Worm (Caenorhabditis elegans) whole organism, late embryonic: ENCODE data around the gene srd-45.

Source experiments
- C08G9.2 ChIP-seq: sonication (generic microtip); optimal IDR thresholded peaks from 2 replicates; lab custom pipeline; 2016; ENCODE audit warnings: mild to moderate bottlenecking, missing genetic modification characterization, moderate library complexity, missing compliant biosample characterization
- K09A11.1 ChIP-seq: sonication (generic microtip); optimal IDR thresholded peaks from 2 replicates; lab custom pipeline; 2017; ENCODE audit warnings: antibody characterized with exemption, mild to moderate bottlenecking, missing genetic modification characterization, missing compliant biosample characterization; ENCODE audit not compliant: insufficient read depth
- T23F11.4 ChIP-seq: fragments of 200-800 bp; sonication (Bioruptor generic); optimal IDR thresholded peaks from 2 replicates; lab custom pipeline; 2018; ENCODE audit warnings: mild to moderate bottlenecking, missing genetic modification characterization, missing compliant biosample characterization
- ahr-1 ChIP-seq: sonication (generic microtip); optimal IDR thresholded peaks from 2 replicates; lab custom pipeline; 2016; ENCODE audit warnings: missing genetic modification characterization, missing compliant biosample characterization
- ama-1 ChIP-seq: fragments of 150-350 bp; optimal IDR thresholded peaks from 2 replicates; lab custom pipeline; 2014
- ceh-2 ChIP-seq: sonication (generic microtip); optimal IDR thresholded peaks from 2 replicates; lab custom pipeline; 2016; ENCODE audit warnings: missing genotype, missing genetic modification characterization, missing compliant biosample characterization
- ceh-30 ChIP-seq: fragments of 150-350 bp; optimal IDR thresholded peaks from 2 replicates; lab custom pipeline; 2014; ENCODE audit warnings: missing biosample characterization, missing genetic modification characterization
- ceh-31 ChIP-seq: sonication (generic microtip); optimal IDR thresholded peaks from 2 replicates; lab custom pipeline; 2016; ENCODE audit warnings: missing genetic modification characterization, missing compliant biosample characterization
- ceh-34 ChIP-seq: sonication (generic microtip); optimal IDR thresholded peaks from 2 replicates; lab custom pipeline; 2016; ENCODE audit warnings: mild to moderate bottlenecking, missing genetic modification characterization, missing compliant biosample characterization
- ceh-45 ChIP-seq: fragments of 200-800 bp; sonication (Bioruptor generic); IDR thresholded peaks from 2 replicates; pipeline ENCODE4 v1.3.6; 2022; ENCODE audit warnings: missing genetic modification reagents, missing genetic modification characterization, missing compliant biosample characterization
- ceh-48 ChIP-seq: sonication (generic microtip); optimal IDR thresholded peaks from 2 replicates; lab custom pipeline; 2016; ENCODE audit warnings: missing genetic modification characterization, inconsistent platforms, missing compliant biosample characterization
- che-1 ChIP-seq: sonication (generic microtip); optimal IDR thresholded peaks from 2 replicates; lab custom pipeline; 2016; ENCODE audit warnings: mild to moderate bottlenecking, missing genetic modification characterization, missing compliant biosample characterization
- dmd-4 ChIP-seq: sonication (generic microtip); optimal IDR thresholded peaks from 2 replicates; lab custom pipeline; 2016; ENCODE audit warnings: borderline replicate concordance, missing genetic modification characterization, missing compliant biosample characterization
- elt-4 ChIP-seq: sonication (generic microtip); optimal IDR thresholded peaks from 2 replicates; lab custom pipeline; 2016; ENCODE audit warnings: missing genetic modification characterization, missing compliant biosample characterization
- ets-4 ChIP-seq: sonication (generic microtip); optimal IDR thresholded peaks from 2 replicates; lab custom pipeline; 2016; ENCODE audit warnings: missing genetic modification characterization, missing compliant biosample characterization
- eyg-1 ChIP-seq: sonication (generic microtip); optimal IDR thresholded peaks from 2 replicates; lab custom pipeline; 2016; ENCODE audit warnings: missing genotype, missing genetic modification characterization, missing compliant biosample characterization
- fax-1 ChIP-seq: sonication (generic microtip); optimal IDR thresholded peaks from 2 replicates; lab custom pipeline; 2016; ENCODE audit warnings: missing genotype, missing genetic modification characterization, missing compliant biosample characterization
- fkh-6 ChIP-seq: sonication (generic microtip); optimal IDR thresholded peaks from 2 replicates; lab custom pipeline; 2016; ENCODE audit warnings: missing genetic modification characterization, missing compliant biosample characterization
- hlh-30 ChIP-seq: sonication (generic microtip); optimal IDR thresholded peaks from 2 replicates; lab custom pipeline; 2017; ENCODE audit warnings: antibody characterized with exemption, missing genetic modification characterization, missing compliant biosample characterization; ENCODE audit not compliant: insufficient read depth
- hlh-8 ChIP-seq: sonication (generic microtip); optimal IDR thresholded peaks from 2 replicates; lab custom pipeline; 2016; ENCODE audit warnings: missing genotype, missing genetic modification characterization, missing compliant biosample characterization
- madf-2 ChIP-seq: sonication (generic microtip); optimal IDR thresholded peaks from 2 replicates; lab custom pipeline; 2017; ENCODE audit warnings: missing genetic modification characterization, missing compliant biosample characterization
- mec-3 ChIP-seq: sonication (generic microtip); optimal IDR thresholded peaks from 2 replicates; lab custom pipeline; 2016; ENCODE audit warnings: borderline replicate concordance, missing genetic modification characterization, missing compliant biosample characterization
- odd-2 ChIP-seq: sonication (generic microtip); optimal IDR thresholded peaks from 2 replicates; lab custom pipeline; 2017; ENCODE audit warnings: antibody characterized with exemption, mild to moderate bottlenecking, missing genetic modification characterization, missing compliant biosample characterization
- pat-9 ChIP-seq: fragments of 200-800 bp; sonication (Bioruptor generic); optimal IDR thresholded peaks from 2 replicates; lab custom pipeline; 2018; ENCODE audit warnings: mild to moderate bottlenecking, missing genetic modification characterization, moderate library complexity, missing compliant biosample characterization
- pax-1 ChIP-seq: fragments of 150-350 bp; optimal IDR thresholded peaks from 2 replicates; lab custom pipeline; 2014; ENCODE audit warnings: missing biosample characterization, missing genetic modification characterization
- pha-2 ChIP-seq: sonication (generic microtip); optimal IDR thresholded peaks from 2 replicates; lab custom pipeline; 2017; ENCODE audit warnings: mild to moderate bottlenecking, missing genetic modification characterization, missing compliant biosample characterization
- pha-4 ChIP-seq: fragments of 150-350 bp; optimal IDR thresholded peaks from 2 replicates; lab custom pipeline; 2018; ENCODE audit warnings: missing biosample characterization, missing genetic modification reagents, missing genetic modification characterization
- pros-1 ChIP-seq: fragments of 150-350 bp; optimal IDR thresholded peaks from 2 replicates; lab custom pipeline; 2014; ENCODE audit warnings: missing biosample characterization, missing genetic modification reagents, missing genetic modification characterization
- ref-2 ChIP-seq: sonication (generic microtip); optimal IDR thresholded peaks from 2 replicates; lab custom pipeline; 2016; ENCODE audit warnings: missing genetic modification characterization, missing compliant biosample characterization
- sdc-2 ChIP-seq: sonication (generic microtip); optimal IDR thresholded peaks from 2 replicates; lab custom pipeline; 2016; ENCODE audit warnings: missing genotype, missing genetic modification characterization, missing compliant biosample characterization
- syd-9 ChIP-seq: sonication (generic microtip); optimal IDR thresholded peaks from 2 replicates; lab custom pipeline; 2016; ENCODE audit warnings: mild to moderate bottlenecking, missing genetic modification characterization, moderate library complexity, missing compliant biosample characterization
- tbx-7 ChIP-seq: sonication (generic microtip); optimal IDR thresholded peaks from 2 replicates; lab custom pipeline; 2016; ENCODE audit warnings: missing genotype, missing genetic modification characterization, missing compliant biosample characterization
- unc-3 ChIP-seq, 2 experiments: fragments of 200-800 bp in 1 of 2; sonication (Bioruptor generic) in 1 of 2; sonication (generic microtip) in 1 of 2; conservative IDR thresholded peaks in 1 of 2; optimal IDR thresholded peaks in 1 of 2; 2 replicates each; pipeline versions ENCODE4 v1.3.6 to Lab custom; 2016 to 2022; ENCODE audit warnings: missing compliant biosample characterization in 2 of 2, missing genetic modification characterization in 2 of 2, missing genetic modification reagents in 1 of 2
- unc-55 ChIP-seq: sonication (generic microtip); optimal IDR thresholded peaks from 2 replicates; lab custom pipeline; 2017; ENCODE audit warnings: missing biosample characterization, missing genetic modification reagents, missing genetic modification characterization
- ztf-16 ChIP-seq: sonication (generic microtip); optimal IDR thresholded peaks from 2 replicates; lab custom pipeline; 2017; ENCODE audit warnings: missing genetic modification characterization, missing compliant biosample characterization

The srd-45 gene

ce11 chrX:12288254-12288653 is 40.5 kb upstream of the srd-45 start, which contains the start of gene C04B4.5:
Gene C04B4.5 (minus strand): TSS chrX:12288354.
- no peak for TF ChIP-seq fax-1
- no peak for TF ChIP-seq eyg-1 (tag; lab: Kevin White, UChicago)
- TF ChIP-seq pha-4, result no peak
- no peak for TF ChIP-seq ets-4
- TF ChIP-seq sdc-2, result no peak
- TF ChIP-seq ceh-31 (tag; lab: Kevin White, UChicago), result no peak
- no peak for TF ChIP-seq pat-9 (tag; lab: Kevin White, UChicago)
- TF ChIP-seq mec-3 (tag; lab: Kevin White, UChicago), result no peak
- TF ChIP-seq C08G9.2 (tag; lab: Kevin White, UChicago), result no peak
- no peak for TF ChIP-seq odd-2 (tag; lab: Kevin White, UChicago)
- no peak for TF ChIP-seq madf-2 (tag; lab: Kevin White, UChicago)
- TF ChIP-seq ceh-30 (tag; lab: Kevin White, UChicago), result no peak
- TF ChIP-seq ceh-45 (GFP tag; lab: Robert Waterston, UW), result no peak
- TF ChIP-seq ref-2 (tag; lab: Kevin White, UChicago), result no peak
- TF ChIP-seq hlh-30 (tag; lab: Kevin White, UChicago), result no peak
- TF ChIP-seq che-1, result no peak
- no peak for TF ChIP-seq ahr-1 (tag; lab: Kevin White, UChicago)
- TF ChIP-seq, all 69 proteins: peak for 0

- TF ChIP-seq dmd-4 (tag; lab: Kevin White, UChicago), result no peak
- no peak for TF ChIP-seq unc-3 (GFP tag; conservative IDR thresholded peaks at IDR 0.05; lab: Robert Waterston, UW)
- TF ChIP-seq unc-3 (tag; optimal IDR thresholded peaks at IDR 0.05; lab: Kevin White, UChicago), result no peak
Measured at ce11 chrX:12290539-12290938, 38.2 kb upstream of the srd-45 start, which contains the start of gene C04B4.4. Gene C04B4.4 (plus strand): TSS chrX:12290839.

- TF ChIP-seq ceh-48, result no peak
Measured at ce11 chrX:12294263-12294662, 34.5 kb upstream of the srd-45 start, which contains the start of gene W06D11.1. Gene W06D11.1 (plus strand): TSS chrX:12294563.

ce11 chrX:12296392-12296791 is 32.4 kb upstream of the srd-45 start, which contains the start of gene W06D11.2:
Gene W06D11.2 (minus strand): TSS chrX:12296730.
- TF ChIP-seq fkh-6 (tag; lab: Kevin White, UChicago), result no peak
- TF ChIP-seq K09A11.1 (tag; lab: Kevin White, UChicago), result no peak
- no peak for TF ChIP-seq ama-1
- no peak for TF ChIP-seq ahr-1 (tag; lab: Kevin White, UChicago)
- TF ChIP-seq ceh-2, result no peak
- TF ChIP-seq unc-55 (GFP tag; lab: Kevin White, UChicago), result no peak
- no peak for TF ChIP-seq eyg-1 (tag; lab: Kevin White, UChicago)
- TF ChIP-seq hlh-8 (tag; lab: Kevin White, UChicago), result no peak

ce11 chrX:12298324-12298723 is 30.5 kb upstream of the srd-45 start, which contains the start of gene W06D11.3:
Gene W06D11.3 (plus strand): TSS chrX:12298683.
- no peak for TF ChIP-seq pha-2 (tag; lab: Kevin White, UChicago)

- TF ChIP-seq ceh-48 (no peak), syd-9 (tag; lab: Kevin White, UChicago) (no peak), hlh-8 (tag; lab: Kevin White, UChicago) (no peak), pha-2 (tag; lab: Kevin White, UChicago) (no peak), ceh-34 (no peak), T23F11.4 (GFP tag; lab: Kevin White, UChicago) (no peak), ahr-1 (tag; lab: Kevin White, UChicago) (no peak), elt-4 (tag; lab: Kevin White, UChicago) (no peak), sdc-2 (no peak), tbx-7 (tag; lab: Kevin White, UChicago) (no peak), ceh-31 (tag; lab: Kevin White, UChicago) (no peak), ztf-16 (tag; lab: Kevin White, UChicago) (no peak), ceh-45 (GFP tag; lab: Robert Waterston, UW) (no peak), pros-1 (tag; lab: Kevin White, UChicago) (no peak), pax-1 (tag; lab: Kevin White, UChicago) (no peak)
- TF ChIP-seq, all 69 proteins: peak for 0
Measured at ce11 chrX:12299834-12300233, 28.9 kb upstream of the srd-45 start, which contains the start of gene W06D11.5. Gene W06D11.5 (plus strand): TSS chrX:12300134.
